Worm (Caenorhabditis elegans): ENCODE data around the gene K10C8.4.

K10C8.4 gene

ce11 chrV:12744979-12745378 lies 48.9 kb downstream of the K10C8.4 start, which contains the start of gene C15C8.7:
Gene C15C8.7 (minus strand): TSS chrV:12745050.
- TF ChIP-seq ztf-23 (GFP tag; IDR thresholded peaks at IDR 0.05), result no peak
- TF ChIP-seq tab-1 (GFP tag; IDR thresholded peaks at IDR 0.05), result no peak
- TF ChIP-seq T22C8.4 (GFP tag; IDR thresholded peaks at IDR 0.05), result no peak
- no peak for TF ChIP-seq ztf-29 (GFP tag; IDR thresholded peaks at IDR 0.05)

All from whole organism, midembryonic.